Fruit fly (Drosophila melanogaster): ENCODE results near the gene Rh7.

Gene Rh7

dm6 chr3L:12205848-12206247 is 30.6 kb upstream of the Rh7 start, which contains the start of gene Tsen54 (continued):
- TF ChIP-seq knrl (GFP tag; IDR thresholded peaks at IDR 0.05; ENCODE audit: partially characterized antibody), result peak; percentile 58; the same call in 2 of the 3 replicates
- no peak for TF ChIP-seq Stat92E (GFP tag; optimal IDR thresholded peaks at IDR 0.05)
- TF ChIP-seq ac (GFP tag; optimal IDR thresholded peaks at IDR 0.05), result no peak
- TF ChIP-seq cad (GFP tag; optimal IDR thresholded peaks at IDR 0.05), result no peak
- no peak for TF ChIP-seq sc (optimal IDR thresholded peaks at IDR 0.05)
- no peak for TF ChIP-seq sc (GFP tag; optimal IDR thresholded peaks at IDR 0.05)
- no peak for TF ChIP-seq Sin3A (optimal IDR thresholded peaks at IDR 0.05)
- no peak for TF ChIP-seq Optix (GFP tag; IDR thresholded peaks at IDR 0.05)
- peak; percentile 95 for TF ChIP-seq Dp (GFP tag; optimal IDR thresholded peaks at IDR 0.05)
- peak; percentile 72 for TF ChIP-seq CG6791 (GFP tag; IDR thresholded peaks at IDR 0.05; ENCODE audit: partially characterized antibody)
- TF ChIP-seq psq (GFP tag; optimal IDR thresholded peaks at IDR 0.05), result no peak
- peak; percentile 74 for TF ChIP-seq bbx (GFP tag; IDR thresholded peaks at IDR 0.05; ENCODE audit: partially characterized antibody)
- TF ChIP-seq Med (GFP tag), result no peak
- no peak for TF ChIP-seq CG6272 (GFP tag; IDR thresholded peaks at IDR 0.05)
- TF ChIP-seq Meics (GFP tag; optimal IDR thresholded peaks at IDR 0.05), result no peak
- TF ChIP-seq CG7963 (GFP tag; IDR thresholded peaks at IDR 0.05; ENCODE audit: partially characterized antibody), result peak; percentile 61; the same call in 1 of the 3 replicates
- no peak for TF ChIP-seq CG4404 (GFP tag; IDR thresholded peaks at IDR 0.05)
- no peak for TF ChIP-seq lbe (GFP tag; optimal IDR thresholded peaks at IDR 0.05)
- TF ChIP-seq Ets97D (GFP tag; optimal IDR thresholded peaks at IDR 0.05), result peak; percentile 20
- TF ChIP-seq Dek (tag; optimal IDR thresholded peaks at IDR 0.05), result no peak
- no peak for TF ChIP-seq nau (GFP tag; optimal IDR thresholded peaks at IDR 0.05)
- no peak for TF ChIP-seq kni (GFP tag; optimal IDR thresholded peaks at IDR 0.05)
- TF ChIP-seq gce (GFP tag; IDR thresholded peaks at IDR 0.05), result no peak
- TF ChIP-seq eyg (GFP tag; optimal IDR thresholded peaks at IDR 0.05), result no peak
- peak; percentile 77 for TF ChIP-seq CG34224 (GFP tag; IDR thresholded peaks at IDR 0.05; ENCODE audit: partially characterized antibody)
- no peak for TF ChIP-seq CG8924 (tag; optimal IDR thresholded peaks at IDR 0.05)
- no peak for TF ChIP-seq gcm2 (GFP tag; optimal IDR thresholded peaks at IDR 0.05)
- TF ChIP-seq YL-1 (GFP tag; optimal IDR thresholded peaks at IDR 0.05), result peak; percentile 21
- TF ChIP-seq CG17912 (GFP tag; optimal IDR thresholded peaks at IDR 0.05), result no peak
- TF ChIP-seq Scr (GFP tag; IDR thresholded peaks at IDR 0.05; ENCODE audit: partially characterized antibody), result peak; percentile 74
- no peak for TF ChIP-seq CG10147 (GFP tag; optimal IDR thresholded peaks at IDR 0.05)
- no peak for TF ChIP-seq CG15514 (GFP tag; optimal IDR thresholded peaks at IDR 0.05)
- TF ChIP-seq D19A (tag; optimal IDR thresholded peaks at IDR 0.05), result no peak
- TF ChIP-seq CG11695 (GFP tag; IDR thresholded peaks at IDR 0.05), result no peak
- peak; percentile 58; the same call in 2 of the 3 replicates for TF ChIP-seq Doc3 (GFP tag; IDR thresholded peaks at IDR 0.05; ENCODE audit: partially characterized antibody)
- TF ChIP-seq kah (GFP tag; optimal IDR thresholded peaks at IDR 0.05), result peak; percentile 23
- TF ChIP-seq Spps (tag; optimal IDR thresholded peaks at IDR 0.05), result no peak
- TF ChIP-seq CG3281 (GFP tag; optimal IDR thresholded peaks at IDR 0.05), result no peak
- no peak for TF ChIP-seq CG7745 (tag; optimal IDR thresholded peaks at IDR 0.05)
- TF ChIP-seq Jarid2 (GFP tag; optimal IDR thresholded peaks at IDR 0.05), result no peak
- no peak for TF ChIP-seq dysf (GFP tag; IDR thresholded peaks at IDR 0.05)
- TF ChIP-seq CG8290 (GFP tag; optimal IDR thresholded peaks at IDR 0.05), result no peak
- no peak for TF ChIP-seq CG8290 (tag; optimal IDR thresholded peaks at IDR 0.05)
- no peak for TF ChIP-seq slou (GFP tag; optimal IDR thresholded peaks at IDR 0.05)
- peak; percentile 40 for TF ChIP-seq CG9797 (GFP tag; optimal IDR thresholded peaks at IDR 0.05)
- TF ChIP-seq Hmx (GFP tag; optimal IDR thresholded peaks at IDR 0.05), result no peak
- no peak for TF ChIP-seq GATAe (GFP tag; conservative IDR thresholded peaks at IDR 0.05)
- TF ChIP-seq Fer1 (GFP tag; optimal IDR thresholded peaks at IDR 0.05), result no peak
- TF ChIP-seq dpn (GFP tag; optimal IDR thresholded peaks at IDR 0.05), result no peak
- TF ChIP-seq CG1233 (GFP tag; optimal IDR thresholded peaks at IDR 0.05), result no peak
- TF ChIP-seq Dll (GFP tag; IDR thresholded peaks at IDR 0.05; ENCODE audit: partially characterized antibody), result peak; percentile 75

Data from whole organism, embryonic.